Fruit fly (Drosophila melanogaster): ENCODE data around the gene CG33223.

dm6 chrX:8496362-8496761 lies 12.7 kb upstream of the CG33223 start:
- TF ChIP-seq Kr (GFP tag; optimal IDR thresholded peaks at IDR 0.05) (no peak), pita (GFP tag; optimal IDR thresholded peaks at IDR 0.05) (no peak), CkIIα-i1 (GFP tag; IDR thresholded peaks at IDR 0.05) (no peak), CG12219 (GFP tag; optimal IDR thresholded peaks at IDR 0.05) (no peak), br (optimal IDR thresholded peaks at IDR 0.05) (no peak), sqz (GFP tag; optimal IDR thresholded peaks at IDR 0.05) (no peak), Dip2 (GFP tag; IDR thresholded peaks at IDR 0.05) (no peak)
